Fruit fly (Drosophila melanogaster) whole organism, prepupa: ENCODE measurements around the gene ATPsyngamma.
A peak's percentile ranks its signal among the peaks of the same experiment; 100 is the strongest.

Experiments used
- Blimp-1 ChIP-seq: fragments of 200-800 bp; sonication (Bioruptor generic); optimal IDR thresholded peaks from 3 replicates; lab custom pipeline; 2017; ENCODE audit warnings: missing biosample characterization, missing genetic modification characterization, mild to moderate bottlenecking, moderate library complexity, missing genetic modification reagents
- CG10631 ChIP-seq: fragments of 200-800 bp; sonication (Bioruptor generic); optimal IDR thresholded peaks from 2 replicates; lab custom pipeline; 2016; ENCODE audit warnings: missing biosample characterization, missing genetic modification characterization
- CG10669 ChIP-seq: fragments of 200-800 bp; sonication (Bioruptor generic); optimal IDR thresholded peaks from 3 replicates; lab custom pipeline; 2018; ENCODE audit warnings: missing biosample characterization, mild to moderate bottlenecking, missing genetic modification characterization, moderate library complexity
- CG11902 ChIP-seq: fragments of 200-800 bp; sonication (Bioruptor generic); optimal IDR thresholded peaks from 3 replicates; lab custom pipeline; 2016; ENCODE audit warnings: missing biosample characterization, missing genetic modification characterization
- CG15336 ChIP-seq: fragments of 200-800 bp; sonication (Bioruptor generic); IDR thresholded peaks from 2 replicates; pipeline ENCODE4 v1.3.6; 2022; ENCODE audit warnings: missing biosample characterization, missing genetic modification characterization
- CG1621 ChIP-seq: fragments of 200-800 bp; sonication (Bioruptor generic); optimal IDR thresholded peaks from 3 replicates; lab custom pipeline; 2018; ENCODE audit warnings: missing biosample characterization, mild to moderate bottlenecking, missing genetic modification characterization
- CG16779 ChIP-seq: fragments of 200-800 bp; sonication (Bioruptor generic); optimal IDR thresholded peaks from 3 replicates; lab custom pipeline; 2017; ENCODE audit warnings: missing biosample characterization, mild to moderate bottlenecking, missing genetic modification characterization
- CG3032 ChIP-seq: fragments of 200-800 bp; optimal IDR thresholded peaks from 2 replicates; lab custom pipeline; 2019; ENCODE audit warnings: missing biosample characterization, mild to moderate bottlenecking, missing genetic modification characterization, moderate library complexity
- CG31627 ChIP-seq: fragments of 200-800 bp; sonication (Bioruptor generic); optimal IDR thresholded peaks from 3 replicates; lab custom pipeline; 2016; ENCODE audit warnings: missing biosample characterization, missing genetic modification characterization
- CG32006 ChIP-seq: fragments of 200-800 bp; sonication (Bioruptor generic); optimal IDR thresholded peaks from 3 replicates; lab custom pipeline; 2017; ENCODE audit warnings: missing biosample characterization, mild to moderate bottlenecking, missing genetic modification characterization
- CG34406 ChIP-seq: fragments of 200-800 bp; sonication (Bioruptor generic); optimal IDR thresholded peaks from 3 replicates; lab custom pipeline; 2016; ENCODE audit warnings: missing biosample characterization, missing genetic modification characterization
- CG3919 ChIP-seq: fragments of 200-800 bp; sonication (Bioruptor generic); optimal IDR thresholded peaks from 3 replicates; lab custom pipeline; 2016; ENCODE audit warnings: missing biosample characterization, missing genetic modification characterization
- CG4318 ChIP-seq: fragments of 200-800 bp; sonication (Bioruptor generic); optimal IDR thresholded peaks from 3 replicates; lab custom pipeline; 2017; ENCODE audit warnings: missing biosample characterization, mild to moderate bottlenecking, missing genetic modification characterization
- CG6163 ChIP-seq: fragments of 200-800 bp; sonication (Bioruptor generic); IDR thresholded peaks from 3 replicates; pipeline ENCODE4 v1.3.6; 2022; ENCODE audit warnings: missing biosample characterization, missing genetic modification characterization
- CG6276 ChIP-seq: fragments of 200-800 bp; sonication (Bioruptor generic); optimal IDR thresholded peaks from 2 replicates; lab custom pipeline; 2017; ENCODE audit warnings: missing biosample characterization, mild to moderate bottlenecking, missing genetic modification characterization
- CG6808 ChIP-seq: fragments of 200-800 bp; sonication (Bioruptor generic); optimal IDR thresholded peaks from 3 replicates; lab custom pipeline; 2017; ENCODE audit warnings: missing biosample characterization, missing genetic modification characterization, mild to moderate bottlenecking, moderate library complexity, missing genetic modification reagents
- CG6854 ChIP-seq: fragments of 200-800 bp; sonication (Bioruptor generic); optimal IDR thresholded peaks from 2 replicates; lab custom pipeline; 2017; ENCODE audit warnings: missing biosample characterization, mild to moderate bottlenecking, missing genetic modification characterization
- CG7368 ChIP-seq: fragments of 200-800 bp; sonication (Bioruptor generic); optimal IDR thresholded peaks from 3 replicates; lab custom pipeline; 2016; ENCODE audit warnings: missing biosample characterization, missing genetic modification characterization
- CG8119 ChIP-seq: fragments of 200-800 bp; sonication (Bioruptor generic); IDR thresholded peaks from 3 replicates; pipeline ENCODE4 v1.3.6; 2022; ENCODE audit warnings: missing biosample characterization, missing genetic modification characterization
- CG8319 ChIP-seq: fragments of 200-800 bp; sonication (Bioruptor generic); optimal IDR thresholded peaks from 3 replicates; lab custom pipeline; 2016; ENCODE audit warnings: missing biosample characterization, missing genetic modification characterization
- CG9139 ChIP-seq: fragments of 200-800 bp; sonication (Bioruptor generic); optimal IDR thresholded peaks from 3 replicates; lab custom pipeline; 2017; ENCODE audit warnings: missing biosample characterization, mild to moderate bottlenecking, missing genetic modification characterization
- Eip78C ChIP-seq: fragments of 200-800 bp; sonication (Bioruptor generic); peaks from one replicate; lab custom pipeline; 2016; ENCODE audit warnings: missing biosample characterization, missing genetic modification characterization
- Eip93F ChIP-seq: fragments of 200-800 bp; sonication (Bioruptor generic); optimal IDR thresholded peaks from 2 replicates; lab custom pipeline; 2016; ENCODE audit warnings: missing biosample characterization, mild to moderate bottlenecking, missing genetic modification characterization
- Ets21C ChIP-seq: fragments of 200-800 bp; sonication (Bioruptor generic); optimal IDR thresholded peaks from 3 replicates; lab custom pipeline; 2016; ENCODE audit warnings: missing biosample characterization, missing genetic modification characterization
- Ets96B ChIP-seq: fragments of 200-800 bp; optimal IDR thresholded peaks from 2 replicates; lab custom pipeline; 2019; ENCODE audit warnings: missing biosample characterization, mild to moderate bottlenecking, missing genetic modification characterization, moderate library complexity
- Gug ChIP-seq: fragments of 200-800 bp; sonication (Bioruptor generic); IDR thresholded peaks from 2 replicates; pipeline ENCODE4 v1.3.6; 2022; ENCODE audit warnings: missing biosample characterization, missing genetic modification characterization
- Hr39 ChIP-seq: fragments of 200-800 bp; sonication (Bioruptor generic); optimal IDR thresholded peaks from 2 replicates; lab custom pipeline; 2016; ENCODE audit warnings: missing biosample characterization, missing genetic modification characterization
- Hr4 ChIP-seq: fragments of 200-800 bp; sonication (Bioruptor generic); optimal IDR thresholded peaks from 3 replicates; lab custom pipeline; 2016; ENCODE audit warnings: missing biosample characterization, missing genetic modification characterization
- Lpt ChIP-seq: fragments of 200-800 bp; sonication (Bioruptor generic); optimal IDR thresholded peaks from 3 replicates; lab custom pipeline; 2016; ENCODE audit warnings: missing biosample characterization, missing genetic modification characterization
- Met ChIP-seq: fragments of 200-800 bp; sonication (Bioruptor generic); optimal IDR thresholded peaks from 3 replicates; lab custom pipeline; 2016; ENCODE audit warnings: missing biosample characterization, missing genetic modification characterization
- OdsH ChIP-seq: fragments of 200-800 bp; sonication (Bioruptor generic); optimal IDR thresholded peaks from 3 replicates; lab custom pipeline; 2016; ENCODE audit warnings: missing biosample characterization, missing genetic modification characterization
- Smox ChIP-seq: fragments of 200-800 bp; sonication (Bioruptor generic); optimal IDR thresholded peaks from 3 replicates; lab custom pipeline; 2016; ENCODE audit warnings: missing biosample characterization, missing genetic modification characterization
- Sox14 ChIP-seq: fragments of 200-800 bp; sonication (Bioruptor generic); optimal IDR thresholded peaks from 3 replicates; lab custom pipeline; 2016; ENCODE audit warnings: missing biosample characterization, missing genetic modification characterization
- Sox15 ChIP-seq: fragments of 200-800 bp; sonication (Bioruptor generic); optimal IDR thresholded peaks from 3 replicates; lab custom pipeline; 2016; ENCODE audit warnings: missing biosample characterization, missing genetic modification characterization
- achi ChIP-seq: fragments of 200-800 bp; sonication (Bioruptor generic); optimal IDR thresholded peaks from 3 replicates; lab custom pipeline; 2016; ENCODE audit warnings: missing biosample characterization, missing genetic modification characterization
- acj6 ChIP-seq: fragments of 200-800 bp; sonication (Bioruptor generic); optimal IDR thresholded peaks from 3 replicates; lab custom pipeline; 2016; ENCODE audit warnings: missing biosample characterization, missing genetic modification characterization
- dac ChIP-seq: fragments of 200-800 bp; sonication (Bioruptor generic); optimal IDR thresholded peaks from 2 replicates; lab custom pipeline; 2017; ENCODE audit warnings: missing biosample characterization, mild to moderate bottlenecking, missing genetic modification characterization
- eg ChIP-seq: fragments of 200-800 bp; sonication (Bioruptor generic); IDR thresholded peaks from 3 replicates; pipeline ENCODE4 v1.3.6; 2022; ENCODE audit warnings: missing biosample characterization, missing genetic modification characterization
- esn ChIP-seq: fragments of 200-800 bp; sonication (Bioruptor generic); optimal IDR thresholded peaks from 2 replicates; lab custom pipeline; 2016; ENCODE audit warnings: missing biosample characterization, mild to moderate bottlenecking, missing genetic modification characterization, moderate library complexity
- fkh ChIP-seq: fragments of 200-800 bp; sonication (Bioruptor generic); optimal IDR thresholded peaks from 3 replicates; lab custom pipeline; 2017; ENCODE audit warnings: missing biosample characterization, mild to moderate bottlenecking, missing genetic modification characterization, moderate library complexity
- net ChIP-seq: fragments of 200-800 bp; sonication (Bioruptor generic); optimal IDR thresholded peaks from 3 replicates; lab custom pipeline; 2016; ENCODE audit warnings: missing biosample characterization, missing genetic modification characterization
- pdm3 ChIP-seq: fragments of 200-800 bp; sonication (Bioruptor generic); optimal IDR thresholded peaks from 3 replicates; lab custom pipeline; 2016; ENCODE audit warnings: missing biosample characterization, missing genetic modification characterization
- salr ChIP-seq, 2 experiments: fragments of 200-800 bp; sonication (Bioruptor generic); optimal IDR thresholded peaks; 3 replicates each; lab custom pipeline; 2016 to 2018; ENCODE audit warnings: missing biosample characterization in 2 of 2, missing genetic modification characterization in 2 of 2, mild to moderate bottlenecking in 1 of 2
- spab ChIP-seq: fragments of 200-800 bp; sonication (Bioruptor generic); optimal IDR thresholded peaks from 2 replicates; lab custom pipeline; 2017; ENCODE audit warnings: missing biosample characterization, mild to moderate bottlenecking, missing genetic modification characterization, missing genetic modification reagents
- ss ChIP-seq, 2 experiments: fragments of 200-800 bp; sonication (Bioruptor generic); optimal IDR thresholded peaks; 2 replicates in 1 of 2; 3 replicates in 1 of 2; lab custom pipeline; 2017 to 2018; ENCODE audit warnings: mild to moderate bottlenecking in 2 of 2, missing biosample characterization in 2 of 2, missing genetic modification characterization in 2 of 2, moderate library complexity in 1 of 2
- topi ChIP-seq: fragments of 200-800 bp; sonication (Bioruptor generic); optimal IDR thresholded peaks from 3 replicates; lab custom pipeline; 2016; ENCODE audit warnings: missing biosample characterization, missing genetic modification characterization
- vri ChIP-seq: fragments of 200-800 bp; sonication (Bioruptor generic); optimal IDR thresholded peaks from 3 replicates; lab custom pipeline; 2016; ENCODE audit warnings: missing biosample characterization, mild to moderate bottlenecking, missing genetic modification characterization

The ATPsyngamma gene

DNA sequence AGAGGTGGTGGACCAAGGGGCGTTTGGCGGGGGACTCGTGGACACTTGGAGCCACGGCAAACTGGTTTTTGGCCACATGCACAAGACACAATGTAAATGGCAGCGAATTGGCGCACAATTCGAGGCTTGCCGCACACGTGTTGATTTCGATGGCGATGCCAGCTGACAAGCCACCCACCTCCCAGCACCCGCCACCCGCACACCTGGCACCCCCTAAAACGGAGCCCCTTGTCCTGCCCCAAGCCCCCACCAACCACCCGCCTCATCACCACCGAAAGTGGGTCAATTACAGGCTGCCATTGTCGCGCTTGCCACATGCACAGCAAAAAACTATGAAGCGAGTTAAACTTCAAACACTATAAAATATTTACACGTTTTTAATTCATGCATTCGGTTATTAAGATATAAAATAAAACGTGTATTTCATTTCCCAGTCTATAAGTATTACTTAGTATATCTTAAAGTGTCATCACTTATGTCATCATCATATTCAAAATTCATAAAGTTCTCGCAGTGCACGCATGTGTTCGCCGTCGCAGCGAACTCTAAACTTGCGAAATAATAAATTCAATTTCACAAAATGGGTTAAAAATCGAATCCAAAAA is 9.3 kb upstream of the ATPsyngamma start (continued):
- no peak for TF ChIP-seq CG6854
- TF ChIP-seq CG7368 (GFP tag; lab: Kevin White, UChicago): peak; percentile 49
- peak; percentile 79 for TF ChIP-seq Hr4
- peak; percentile 68 for TF ChIP-seq CG3919 (GFP tag; lab: Kevin White, UChicago)
- TF ChIP-seq CG4318 (GFP tag; lab: Kevin White, UChicago): peak; percentile 57
- TF ChIP-seq Eip78C (GFP tag; lab: Kevin White, UChicago): peak; percentile 80
- TF ChIP-seq salr (GFP tag; optimal IDR thresholded peaks at IDR 0.05; lab: Kevin White, UChicago): peak in 1 of 2 experiments; percentile 11
- peak; percentile 78 for TF ChIP-seq CG32006 (GFP tag; lab: Kevin White, UChicago)
- TF ChIP-seq achi: peak; percentile 63
- TF ChIP-seq OdsH (GFP tag; lab: Kevin White, UChicago): peak; percentile 67
- TF ChIP-seq CG10631 (GFP tag; lab: Kevin White, UChicago): peak; percentile 40
- TF ChIP-seq eg (GFP tag; lab: Robert Waterston, UW): peak; percentile 84
- peak; percentile 59 for TF ChIP-seq acj6 (GFP tag; lab: Kevin White, UChicago)
- TF ChIP-seq Blimp-1 (GFP tag; lab: Kevin White, UChicago): no peak
- peak; percentile 33 for TF ChIP-seq Smox
- TF ChIP-seq Ets21C (GFP tag; lab: Kevin White, UChicago): no peak
- TF ChIP-seq pdm3: peak; percentile 71
- no peak for TF ChIP-seq vri (GFP tag; lab: Kevin White, UChicago)
- TF ChIP-seq CG3032: peak; percentile 26
- TF ChIP-seq net (GFP tag; lab: Kevin White, UChicago): peak; percentile 49
- TF ChIP-seq dac (GFP tag; lab: Kevin White, UChicago): peak; percentile 36
- TF ChIP-seq CG10669: peak; percentile 41
- TF ChIP-seq CG31627 (GFP tag; lab: Kevin White, UChicago): peak; percentile 43
- TF ChIP-seq CG9139 (GFP tag; lab: Kevin White, UChicago): no peak
- peak; percentile 57 for TF ChIP-seq esn (GFP tag; lab: Kevin White, UChicago)
- TF ChIP-seq topi (GFP tag; lab: Kevin White, UChicago): peak; percentile 44

DNA sequence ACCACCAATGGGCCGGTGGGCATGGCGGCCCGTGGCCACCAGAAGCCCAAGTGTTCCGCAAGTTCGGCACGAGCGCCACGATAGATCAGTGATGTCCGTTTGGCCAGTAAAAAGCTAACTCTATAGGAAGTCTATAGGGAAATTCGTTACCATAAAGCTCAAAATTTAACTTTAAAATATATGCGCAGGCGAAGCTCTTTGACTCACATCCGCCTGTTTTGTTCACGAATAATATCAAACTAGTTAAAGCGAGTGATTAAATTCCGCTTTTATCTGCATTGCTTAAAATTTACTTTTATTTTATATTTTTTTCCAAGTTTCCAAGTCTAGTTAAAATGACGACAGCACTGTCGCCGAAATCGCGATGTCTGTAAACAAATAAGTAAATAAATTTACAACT is 8.7 kb upstream of the ATPsyngamma start:
- peak; percentile 58 for TF ChIP-seq dac (GFP tag; lab: Kevin White, UChicago)
- TF ChIP-seq acj6 (GFP tag; lab: Kevin White, UChicago): peak; percentile 55
- peak; percentile 27 for TF ChIP-seq CG34406
- TF ChIP-seq ss (GFP tag; optimal IDR thresholded peaks at IDR 0.05; lab: Kevin White, UChicago): no peak
- TF ChIP-seq OdsH (GFP tag; lab: Kevin White, UChicago): peak; percentile 64
- TF ChIP-seq topi (GFP tag; lab: Kevin White, UChicago): peak; percentile 65
- TF ChIP-seq fkh (GFP tag; lab: Kevin White, UChicago): no peak
- TF ChIP-seq CG6163 (GFP tag; lab: Robert Waterston, UW): peak; percentile 33; the same call in 1 of the 3 replicates
- no peak for TF ChIP-seq CG8319 (GFP tag; lab: Kevin White, UChicago)
- 0 out of 2 replicates have a peak, but pooled peaks have one; percentile 14 for TF ChIP-seq Gug
- peak; percentile 40 for TF ChIP-seq Ets96B (tag; lab: Kevin White, UChicago)
- no peak for TF ChIP-seq vri (GFP tag; lab: Kevin White, UChicago)
- peak; percentile 30 for TF ChIP-seq Sox15 (GFP tag; lab: Kevin White, UChicago)
- peak; percentile 42 for TF ChIP-seq Smox
- peak; percentile 35 for TF ChIP-seq CG11902 (GFP tag; lab: Kevin White, UChicago)
- peak; percentile 45 for TF ChIP-seq CG6276 (GFP tag; lab: Kevin White, UChicago)
- TF ChIP-seq CG10669: peak; percentile 26
- no peak for TF ChIP-seq Eip93F
- TF ChIP-seq achi: peak; percentile 50
- no peak for TF ChIP-seq spab (GFP tag; lab: Kevin White, UChicago)
- TF ChIP-seq CG6854: no peak
- peak; percentile 22 for TF ChIP-seq CG6808 (GFP tag; lab: Kevin White, UChicago)
- no peak for TF ChIP-seq CG16779 (tag; lab: Kevin White, UChicago)
- peak; percentile 85 for TF ChIP-seq Hr4
- TF ChIP-seq CG8119 (GFP tag; lab: Robert Waterston, UW): peak; percentile 74
- TF ChIP-seq CG15336: peak; percentile 74
- peak; percentile 61 for TF ChIP-seq Met
- no peak for TF ChIP-seq Blimp-1 (GFP tag; lab: Kevin White, UChicago)
- TF ChIP-seq CG3032: peak; percentile 35
- peak; percentile 30 for TF ChIP-seq Lpt (GFP tag; lab: Kevin White, UChicago)
- peak; percentile 42 for TF ChIP-seq Hr39
- peak; percentile 73 for TF ChIP-seq CG4318 (GFP tag; lab: Kevin White, UChicago)
- peak; percentile 85 for TF ChIP-seq CG32006 (GFP tag; lab: Kevin White, UChicago)
- no peak for TF ChIP-seq net (GFP tag; lab: Kevin White, UChicago)
- TF ChIP-seq CG7368 (GFP tag; lab: Kevin White, UChicago): no peak
- TF ChIP-seq CG1621 (tag; lab: Kevin White, UChicago): no peak
- TF ChIP-seq Sox14 (GFP tag; lab: Kevin White, UChicago): peak; percentile 14
